Fruit fly (Drosophila melanogaster): Measurements from ENCODE around the gene GCS2beta.

dm6 chr2L:17436500-17436899 lies 47.6 kb downstream of the GCS2beta start, which contains the start of gene CG33928:
- TF ChIP-seq CG8301 (tag; optimal IDR thresholded peaks at IDR 0.05) (no peak), CG9948 (tag; optimal IDR thresholded peaks at IDR 0.05) (no peak), CG12605 (GFP tag; IDR thresholded peaks at IDR 0.05) (no peak), fd96Ca (GFP tag; IDR thresholded peaks at IDR 0.05) (no peak)

Measured in whole organism, pupa.